Fruit fly (Drosophila melanogaster): ENCODE data around the gene out.

Gene out

DNA sequence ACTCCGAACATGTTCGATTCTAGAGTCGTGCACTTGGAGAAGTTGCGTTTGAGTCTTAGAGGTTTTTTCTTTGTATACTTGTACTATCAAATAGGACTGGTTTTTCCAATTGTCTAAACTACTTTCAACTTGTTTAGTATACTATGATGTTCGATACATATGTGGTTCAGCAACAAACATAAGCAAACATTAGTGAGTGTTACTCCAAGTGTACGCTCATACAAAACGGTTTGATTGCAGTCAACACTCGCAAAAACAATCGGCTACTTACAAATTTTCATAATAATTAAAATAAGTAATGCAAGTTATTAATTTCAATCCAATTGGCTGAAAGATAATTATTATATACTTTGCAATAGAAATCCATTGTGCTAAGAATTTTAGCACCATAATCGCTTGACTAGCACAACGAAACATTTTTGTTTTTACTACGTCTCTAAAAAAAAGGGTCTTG is 39.5 kb upstream of the out start (continued):
- TF ChIP-seq CG30403 (GFP tag; optimal IDR thresholded peaks at IDR 0.05) = peak; percentile 47
- TF ChIP-seq CG4617 (GFP tag; optimal IDR thresholded peaks at IDR 0.05; ENCODE audit: borderline replicate concordance) = no peak
- TF ChIP-seq tap (tag; optimal IDR thresholded peaks at IDR 0.05) = peak; percentile 55
- peak; percentile 46 for TF ChIP-seq CG4424 (GFP tag; optimal IDR thresholded peaks at IDR 0.05)
- no peak for TF ChIP-seq CG2889 (GFP tag; IDR thresholded peaks at IDR 0.05)
- peak; percentile 38 for TF ChIP-seq gcm (GFP tag; optimal IDR thresholded peaks at IDR 0.05)
- TF ChIP-seq CG33213 (GFP tag; optimal IDR thresholded peaks at IDR 0.05) = no peak
- peak; percentile 51 for TF ChIP-seq Mes4 (GFP tag; optimal IDR thresholded peaks at IDR 0.05)
- TF ChIP-seq CG15514 (GFP tag; optimal IDR thresholded peaks at IDR 0.05) = peak; percentile 0
- TF ChIP-seq tna (GFP tag; IDR thresholded peaks at IDR 0.05; ENCODE audit: partially characterized antibody) = no peak
- no peak for TF ChIP-seq prd (optimal IDR thresholded peaks at IDR 0.05)
- peak; percentile 44; the same call in 2 of the 3 replicates for TF ChIP-seq prd (GFP tag; IDR thresholded peaks at IDR 0.05)
- no peak for TF ChIP-seq CG10565 (GFP tag; optimal IDR thresholded peaks at IDR 0.05)
- peak; percentile 49; the same call in 1 of the 2 replicates for TF ChIP-seq ranshi (GFP tag; IDR thresholded peaks at IDR 0.05)
- TF ChIP-seq CG7556 (GFP tag; optimal IDR thresholded peaks at IDR 0.05) = peak; percentile 72
- peak; percentile 13 for TF ChIP-seq Max (GFP tag; optimal IDR thresholded peaks at IDR 0.05)
- TF ChIP-seq CG7786 (GFP tag; optimal IDR thresholded peaks at IDR 0.05) = peak; percentile 37
- TF ChIP-seq ATbp (GFP tag; optimal IDR thresholded peaks at IDR 0.05) = peak; percentile 54
- no peak for TF ChIP-seq CkIIα-i1 (GFP tag; IDR thresholded peaks at IDR 0.05)
- TF ChIP-seq Asciz (GFP tag; optimal IDR thresholded peaks at IDR 0.05) = peak; percentile 31
- TF ChIP-seq CG4282 (GFP tag; optimal IDR thresholded peaks at IDR 0.05) = peak; percentile 34
- no peak for TF ChIP-seq Hey (tag; optimal IDR thresholded peaks at IDR 0.05)
- peak in 1 of 2 experiments; percentile 58 for TF ChIP-seq Hr51 (GFP tag; optimal IDR thresholded peaks at IDR 0.05)
- TF ChIP-seq Hmr (GFP tag; optimal IDR thresholded peaks at IDR 0.05) = peak; percentile 67
- peak; percentile 20 for TF ChIP-seq oc (tag; optimal IDR thresholded peaks at IDR 0.05)
- peak; percentile 11 for TF ChIP-seq CG15696 (tag; optimal IDR thresholded peaks at IDR 0.05)
- TF ChIP-seq Pdp1 (GFP tag; optimal IDR thresholded peaks at IDR 0.05) = peak in 1 of 2 experiments; percentile 38
- TF ChIP-seq dysf (GFP tag; IDR thresholded peaks at IDR 0.05) = peak; percentile 54; the same call in 1 of the 3 replicates
- TF ChIP-seq chn (GFP tag; optimal IDR thresholded peaks at IDR 0.05) = peak; percentile 52
- TF ChIP-seq Ets65A (GFP tag) = peak; percentile 96
- TF ChIP-seq lbe (GFP tag; optimal IDR thresholded peaks at IDR 0.05) = peak; percentile 17
- TF ChIP-seq CG8089 (GFP tag; optimal IDR thresholded peaks at IDR 0.05) = peak; percentile 20
- peak; percentile 62 for TF ChIP-seq grau (tag; optimal IDR thresholded peaks at IDR 0.05)
- peak; percentile 46 for TF ChIP-seq CG18764 (GFP tag; optimal IDR thresholded peaks at IDR 0.05)
- TF ChIP-seq onecut (GFP tag; IDR thresholded peaks at IDR 0.05) = no peak
- peak; percentile 17 for TF ChIP-seq CG3065 (GFP tag; optimal IDR thresholded peaks at IDR 0.05)
- TF ChIP-seq tio (GFP tag; optimal IDR thresholded peaks at IDR 0.05) = peak; percentile 58
- TF ChIP-seq Atf3 (GFP tag; optimal IDR thresholded peaks at IDR 0.05) = peak; percentile 3
- peak; percentile 43 for TF ChIP-seq jing (GFP tag; optimal IDR thresholded peaks at IDR 0.05)
- TF ChIP-seq CG10654 (GFP tag; optimal IDR thresholded peaks at IDR 0.05) = peak; percentile 45
- peak; percentile 22 for TF ChIP-seq CG13775 (GFP tag; optimal IDR thresholded peaks at IDR 0.05)
- peak; percentile 71 for TF ChIP-seq CG12391 (tag; optimal IDR thresholded peaks at IDR 0.05)
- TF ChIP-seq ind (GFP tag; optimal IDR thresholded peaks at IDR 0.05) = peak; percentile 48
- peak; percentile 42; the same call in 1 of the 2 replicates for TF ChIP-seq chm (GFP tag; IDR thresholded peaks at IDR 0.05)
- no peak for TF ChIP-seq gt (GFP tag; IDR thresholded peaks at IDR 0.05)
- TF ChIP-seq Xbp1 (GFP tag; optimal IDR thresholded peaks at IDR 0.05) = peak; percentile 55
- peak; percentile 13 for TF ChIP-seq ewg (GFP tag; optimal IDR thresholded peaks at IDR 0.05)
- TF ChIP-seq CG18619 (GFP tag; optimal IDR thresholded peaks at IDR 0.05) = peak; percentile 46
- peak; percentile 50 for TF ChIP-seq CG1602 (GFP tag; optimal IDR thresholded peaks at IDR 0.05)
- peak; percentile 13 for TF ChIP-seq CG4820 (GFP tag; optimal IDR thresholded peaks at IDR 0.05)
- TF ChIP-seq Atf6 (GFP tag; IDR thresholded peaks at IDR 0.05) = no peak

All from whole organism, embryonic.